Worm (Caenorhabditis elegans): ENCODE measurements around the gene nhr-22.

The nhr-22 gene

DNA sequence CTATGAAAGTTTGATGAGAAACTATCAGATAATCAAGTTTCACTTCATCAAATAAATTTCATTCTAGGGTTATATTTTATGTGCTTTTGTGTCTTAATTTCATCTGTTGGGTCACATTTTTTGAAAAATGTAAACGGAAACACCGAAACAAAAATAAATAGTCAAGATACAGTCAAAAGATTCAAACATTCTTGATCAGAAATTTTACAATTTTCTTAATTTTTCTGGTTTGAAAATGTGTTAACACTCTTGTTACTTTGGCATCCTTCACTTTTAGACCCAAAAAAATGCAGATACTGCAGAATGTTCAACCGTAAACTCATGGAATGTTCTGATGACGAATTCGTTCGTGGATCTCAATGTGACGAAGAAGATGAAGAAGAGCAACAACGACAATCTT lies 5.1 kb upstream of the nhr-22 start, which contains the start of gene aptf-1:
aptf-1 (plus strand) TSS at position 301 of the 400 bp plus-strand sequence.
- TF ChIP-seq ets-4 (tag; optimal IDR thresholded peaks at IDR 0.05) (no peak), hlh-6 (tag; optimal IDR thresholded peaks at IDR 0.05) (no peak)

DNA sequence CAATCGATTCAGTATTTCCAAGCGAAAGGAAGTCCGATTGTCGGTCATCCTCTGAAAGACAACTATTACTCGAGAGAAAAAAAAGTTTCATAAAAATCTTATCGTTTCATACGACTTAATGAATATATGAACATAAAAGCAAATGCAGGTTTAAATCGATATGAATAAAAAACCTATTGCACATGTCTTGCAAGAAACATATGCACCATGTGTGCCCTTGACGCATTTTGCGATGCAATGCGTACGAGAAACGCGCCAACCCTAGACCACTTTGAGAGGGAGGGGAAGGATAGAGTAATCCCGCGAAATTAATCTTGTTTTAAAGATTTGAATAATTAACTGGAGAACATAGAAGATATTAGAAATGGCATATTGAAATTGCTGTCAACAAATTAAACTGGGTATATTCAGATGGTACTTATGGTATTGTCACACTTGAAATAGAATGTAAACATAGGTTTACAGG lies 3.8 kb upstream of the nhr-22 start, which contains the start of gene atg-16.2:
atg-16.2 (minus strand) TSS at position 51 of the 466 bp plus-strand sequence.
- TF ChIP-seq ceh-2 (tag; optimal IDR thresholded peaks at IDR 0.05) (no peak), pros-1 (tag; optimal IDR thresholded peaks at IDR 0.05) (no peak), dmd-4 (tag; optimal IDR thresholded peaks at IDR 0.05; ENCODE audit: borderline replicate concordance) (no peak), ama-1 (optimal IDR thresholded peaks at IDR 0.05) (no peak), ceh-48 (tag; optimal IDR thresholded peaks at IDR 0.05) (peak; percentile 13), ceh-14 (tag; optimal IDR thresholded peaks at IDR 0.05) (peak; percentile 11), unc-3 (GFP tag; conservative IDR thresholded peaks at IDR 0.05) (no peak), unc-3 (tag; optimal IDR thresholded peaks at IDR 0.05) (no peak), nfya-1 (tag; optimal IDR thresholded peaks at IDR 0.05) (peak; percentile 37), mec-3 (tag; optimal IDR thresholded peaks at IDR 0.05; ENCODE audit: borderline replicate concordance) (no peak), unc-42 (tag; optimal IDR thresholded peaks at IDR 0.05) (peak; percentile 90), ref-2 (tag; optimal IDR thresholded peaks at IDR 0.05) (no peak), fkh-6 (tag; optimal IDR thresholded peaks at IDR 0.05) (no peak), ceh-22 (tag; optimal IDR thresholded peaks at IDR 0.05) (no peak), ceh-30 (tag; optimal IDR thresholded peaks at IDR 0.05) (no peak), sox-4 (tag; optimal IDR thresholded peaks at IDR 0.05) (no peak), lim-6 (tag; optimal IDR thresholded peaks at IDR 0.05) (no peak), pha-2 (tag; optimal IDR thresholded peaks at IDR 0.05) (no peak), hlh-8 (tag; optimal IDR thresholded peaks at IDR 0.05) (peak; percentile 21), ceh-31 (tag; optimal IDR thresholded peaks at IDR 0.05) (peak; percentile 62), hlh-13 (GFP tag; optimal IDR thresholded peaks at IDR 0.05) (no peak), hlh-30 (tag; optimal IDR thresholded peaks at IDR 0.05; ENCODE audit: insufficient read depth) (peak; percentile 60)

DNA sequence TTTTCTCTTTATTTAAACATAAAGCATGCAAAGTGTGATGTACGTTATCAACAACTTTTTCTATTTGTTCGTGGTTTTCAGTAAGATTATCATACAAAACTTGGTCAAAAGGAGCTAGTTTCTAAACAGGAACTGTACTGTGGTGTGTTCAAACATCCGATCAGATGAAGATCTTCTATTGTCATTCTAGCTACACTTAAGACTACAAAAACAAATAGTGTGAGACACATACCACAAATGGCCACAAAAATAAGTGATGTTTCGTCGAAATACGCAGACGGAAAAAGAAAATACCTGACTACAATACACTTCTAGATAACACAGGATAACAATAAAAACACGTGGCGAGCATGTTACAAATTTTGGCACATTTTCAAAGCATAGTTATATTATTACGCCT lies 936 bp downstream of the nhr-22 start:
- TF ChIP-seq pha-2 (tag; optimal IDR thresholded peaks at IDR 0.05) (no peak), nhr-232 (tag; optimal IDR thresholded peaks at IDR 0.05) (no peak), ceh-14 (tag; optimal IDR thresholded peaks at IDR 0.05) (no peak), ttx-3 (tag; optimal IDR thresholded peaks at IDR 0.05) (no peak), hlh-8 (tag; optimal IDR thresholded peaks at IDR 0.05) (no peak), mec-3 (tag; optimal IDR thresholded peaks at IDR 0.05; ENCODE audit: borderline replicate concordance) (no peak), dve-1 (tag; optimal IDR thresholded peaks at IDR 0.05) (no peak), pat-9 (tag; optimal IDR thresholded peaks at IDR 0.05) (no peak), odd-2 (tag; optimal IDR thresholded peaks at IDR 0.05) (no peak), ztf-16 (tag; optimal IDR thresholded peaks at IDR 0.05) (no peak), ceh-45 (GFP tag; IDR thresholded peaks at IDR 0.05) (no peak), ceh-2 (tag; optimal IDR thresholded peaks at IDR 0.05) (no peak), lin-11 (tag; optimal IDR thresholded peaks at IDR 0.05) (no peak), ahr-1 (tag; optimal IDR thresholded peaks at IDR 0.05) (no peak)

DNA sequence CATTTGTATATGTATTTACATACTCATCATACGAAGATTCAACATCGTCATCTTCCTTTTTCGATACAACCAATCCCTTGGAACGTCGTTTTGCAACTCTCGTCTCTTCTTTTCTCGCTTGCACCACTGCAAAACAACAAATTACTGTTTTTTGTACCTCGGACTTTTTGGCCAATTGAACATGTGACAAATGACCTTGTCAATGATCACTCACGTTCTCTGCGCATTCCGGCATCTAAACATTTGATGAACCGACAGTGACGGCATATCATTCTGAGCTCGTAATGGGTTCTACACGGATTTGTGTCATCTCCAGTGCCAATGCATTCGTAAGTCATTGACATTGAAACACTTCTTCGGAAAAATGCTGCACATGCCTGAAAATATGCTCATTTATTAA lies 1.4 kb downstream of the nhr-22 start:
- no peak for TF ChIP-seq ceh-24 (tag; optimal IDR thresholded peaks at IDR 0.05)
- no peak for TF ChIP-seq che-1 (tag; optimal IDR thresholded peaks at IDR 0.05)
- TF ChIP-seq C08G9.2 (tag; optimal IDR thresholded peaks at IDR 0.05) = no peak
- TF ChIP-seq fkh-10 (GFP tag; optimal IDR thresholded peaks at IDR 0.05) = no peak
- no peak for TF ChIP-seq K02D7.2 (tag; optimal IDR thresholded peaks at IDR 0.05)

Measured in whole organism, late embryonic.